Worm (Caenorhabditis elegans): Measurements from ENCODE around the gene ZC376.8.

ZC376.8 gene

ce11 chrV:14212813-14213212 is 32.8 kb downstream of the ZC376.8 start:
- no peak for TF ChIP-seq ceh-24 (tag; optimal IDR thresholded peaks at IDR 0.05)
- no peak for TF ChIP-seq lin-11 (tag; optimal IDR thresholded peaks at IDR 0.05)
- no peak for TF ChIP-seq dve-1 (tag; optimal IDR thresholded peaks at IDR 0.05)
- no peak for TF ChIP-seq ceh-9 (tag; optimal IDR thresholded peaks at IDR 0.05)
- TF ChIP-seq madf-2 (tag; optimal IDR thresholded peaks at IDR 0.05): no peak
- TF ChIP-seq unc-3 (GFP tag; conservative IDR thresholded peaks at IDR 0.05): no peak
- TF ChIP-seq unc-3 (tag; optimal IDR thresholded peaks at IDR 0.05): no peak
- TF ChIP-seq elt-4 (tag; optimal IDR thresholded peaks at IDR 0.05): no peak
- TF ChIP-seq hlh-30 (tag; optimal IDR thresholded peaks at IDR 0.05; ENCODE audit: insufficient read depth): peak; percentile 25
- no peak for TF ChIP-seq ceh-6 (GFP tag; optimal IDR thresholded peaks at IDR 0.05)

ce11 chrV:14215106-14215505 is 35.1 kb downstream of the ZC376.8 start, which contains the start of gene T16A9.5:
T16A9.5 (minus strand) TSS chrV:14215206.
- TF ChIP-seq hlh-8 (tag; optimal IDR thresholded peaks at IDR 0.05) (no peak), syd-9 (tag; optimal IDR thresholded peaks at IDR 0.05) (no peak), ceh-14 (tag; optimal IDR thresholded peaks at IDR 0.05) (no peak), unc-55 (GFP tag; optimal IDR thresholded peaks at IDR 0.05) (no peak), pag-3 (tag; optimal IDR thresholded peaks at IDR 0.05; ENCODE audit: borderline replicate concordance) (no peak), lin-11 (tag; optimal IDR thresholded peaks at IDR 0.05) (no peak), sdc-2 (tag; optimal IDR thresholded peaks at IDR 0.05) (no peak)

- TF ChIP-seq sox-4 (tag; optimal IDR thresholded peaks at IDR 0.05): no peak
- no peak for TF ChIP-seq C08G9.2 (tag; optimal IDR thresholded peaks at IDR 0.05)
- no peak for TF ChIP-seq ceh-22 (tag; optimal IDR thresholded peaks at IDR 0.05)
- TF ChIP-seq ceh-19 (GFP tag; optimal IDR thresholded peaks at IDR 0.05): no peak
- no peak for TF ChIP-seq C38D4.7 (GFP tag; optimal IDR thresholded peaks at IDR 0.05)
- TF ChIP-seq ahr-1 (tag; optimal IDR thresholded peaks at IDR 0.05): no peak
- TF ChIP-seq hlh-15 (tag; optimal IDR thresholded peaks at IDR 0.05): no peak
- no peak for TF ChIP-seq gmeb-2 (tag; optimal IDR thresholded peaks at IDR 0.05)
- TF ChIP-seq pat-9 (tag; optimal IDR thresholded peaks at IDR 0.05): no peak
- TF ChIP-seq hlh-13 (GFP tag; optimal IDR thresholded peaks at IDR 0.05): no peak
- TF ChIP-seq zip-5 (tag; optimal IDR thresholded peaks at IDR 0.05): no peak
- TF ChIP-seq Y22D7AL.16 (tag; optimal IDR thresholded peaks at IDR 0.05): no peak
- no peak for TF ChIP-seq ceh-31 (tag; optimal IDR thresholded peaks at IDR 0.05)
- TF ChIP-seq npax-4 (tag; optimal IDR thresholded peaks at IDR 0.05): no peak
- TF ChIP-seq nfya-1 (tag; optimal IDR thresholded peaks at IDR 0.05): no peak
- TF ChIP-seq tbx-7 (tag; optimal IDR thresholded peaks at IDR 0.05): no peak
- TF ChIP-seq dmd-4 (tag; optimal IDR thresholded peaks at IDR 0.05; ENCODE audit: borderline replicate concordance): no peak
- TF ChIP-seq ceh-14 (tag; optimal IDR thresholded peaks at IDR 0.05): no peak
- TF ChIP-seq ceh-45 (GFP tag; IDR thresholded peaks at IDR 0.05): no peak
Observed at ce11 chrV:14223141-14223540, 43.1 kb downstream of the ZC376.8 start.

- TF ChIP-seq Y22D7AL.16 (tag; optimal IDR thresholded peaks at IDR 0.05) (no peak), ceh-6 (GFP tag; optimal IDR thresholded peaks at IDR 0.05) (no peak), hlh-15 (tag; optimal IDR thresholded peaks at IDR 0.05) (no peak), ceh-19 (GFP tag; optimal IDR thresholded peaks at IDR 0.05) (no peak), pha-4 (tag; optimal IDR thresholded peaks at IDR 0.05) (no peak), C38D4.7 (GFP tag; optimal IDR thresholded peaks at IDR 0.05) (no peak), elt-2 (tag; optimal IDR thresholded peaks at IDR 0.05) (no peak), ceh-18 (tag; optimal IDR thresholded peaks at IDR 0.05) (no peak), sdc-2 (tag; optimal IDR thresholded peaks at IDR 0.05) (no peak), unc-86 (tag; optimal IDR thresholded peaks at IDR 0.05) (no peak), dmd-4 (tag; optimal IDR thresholded peaks at IDR 0.05; ENCODE audit: borderline replicate concordance) (no peak), zip-5 (tag; optimal IDR thresholded peaks at IDR 0.05) (no peak), unc-55 (GFP tag; optimal IDR thresholded peaks at IDR 0.05) (no peak), ceh-45 (GFP tag; IDR thresholded peaks at IDR 0.05) (no peak), hlh-8 (tag; optimal IDR thresholded peaks at IDR 0.05) (no peak), ztf-16 (tag; optimal IDR thresholded peaks at IDR 0.05) (no peak), sox-2 (GFP tag; IDR thresholded peaks at IDR 0.05) (no peak), eyg-1 (tag; optimal IDR thresholded peaks at IDR 0.05) (no peak), lin-11 (tag; optimal IDR thresholded peaks at IDR 0.05) (no peak), pag-3 (tag; optimal IDR thresholded peaks at IDR 0.05; ENCODE audit: borderline replicate concordance) (no peak)
Observed at ce11 chrV:14226373-14226772, 46.3 kb downstream of the ZC376.8 start, which contains the start of gene nep-21. nep-21 (minus strand) TSS chrV:14226473.
